Fruit fly (Drosophila melanogaster): Measurements from ENCODE around the gene CG5280.
A peak's percentile ranks its signal among the peaks of the same experiment; 100 is the strongest.

CG5280 gene

dm6 chr3L:8990128-8990527, at the start of gene CG5280:
Gene CG5280, minus strand, starts transcription at chr3L:8990228.
- TF ChIP-seq psq (optimal IDR thresholded peaks at IDR 0.05) (no peak), CG8478 (optimal IDR thresholded peaks at IDR 0.05) (no peak), Dll (optimal IDR thresholded peaks at IDR 0.05) (no peak), pan (optimal IDR thresholded peaks at IDR 0.05) (no peak), EcR (GFP tag; optimal IDR thresholded peaks at IDR 0.05) (no peak)

dm6 chr3L:9039189-9039588, 49.2 kb upstream of the CG5280 start:
- TF ChIP-seq EcR (GFP tag; optimal IDR thresholded peaks at IDR 0.05), result no peak

dm6 chr3L:9037608-9038007, 47.6 kb upstream of the CG5280 start:
- TF ChIP-seq psq (optimal IDR thresholded peaks at IDR 0.05) (no peak), EcR (GFP tag; optimal IDR thresholded peaks at IDR 0.05) (no peak), pan (optimal IDR thresholded peaks at IDR 0.05) (no peak), CG8478 (optimal IDR thresholded peaks at IDR 0.05) (no peak), Dll (optimal IDR thresholded peaks at IDR 0.05) (no peak), usp (GFP tag; optimal IDR thresholded peaks at IDR 0.05) (no peak)

dm6 chr3L:9033999-9034626, 44.1 kb upstream of the CG5280 start:
- no peak for TF ChIP-seq CG8478 (optimal IDR thresholded peaks at IDR 0.05)
- no peak for TF ChIP-seq EcR (GFP tag; optimal IDR thresholded peaks at IDR 0.05)
- peak; percentile 67 for TF ChIP-seq Dll (optimal IDR thresholded peaks at IDR 0.05)
- TF ChIP-seq pan (optimal IDR thresholded peaks at IDR 0.05), result no peak

dm6 chr3L:9033537-9033936, 43.5 kb upstream of the CG5280 start:
- no peak for TF ChIP-seq usp (GFP tag; optimal IDR thresholded peaks at IDR 0.05)
- TF ChIP-seq Dll (optimal IDR thresholded peaks at IDR 0.05), result no peak
- TF ChIP-seq psq (optimal IDR thresholded peaks at IDR 0.05), result no peak
- TF ChIP-seq CG8478 (optimal IDR thresholded peaks at IDR 0.05), result no peak
- TF ChIP-seq EcR (GFP tag; optimal IDR thresholded peaks at IDR 0.05), result no peak
- TF ChIP-seq pan (optimal IDR thresholded peaks at IDR 0.05), result no peak

dm6 chr3L:9032871-9033270, 42.8 kb upstream of the CG5280 start:
- TF ChIP-seq Dll (optimal IDR thresholded peaks at IDR 0.05) (no peak), pan (optimal IDR thresholded peaks at IDR 0.05) (no peak), psq (optimal IDR thresholded peaks at IDR 0.05) (no peak), CG8478 (optimal IDR thresholded peaks at IDR 0.05) (no peak), EcR (GFP tag; optimal IDR thresholded peaks at IDR 0.05) (no peak), usp (GFP tag; optimal IDR thresholded peaks at IDR 0.05) (no peak)

- TF ChIP-seq CG8478 (optimal IDR thresholded peaks at IDR 0.05), result no peak
These were observed 39.3 kb upstream of the CG5280 start for dm6 chr3L:9029183-9029789.

- no peak for TF ChIP-seq EcR (GFP tag; optimal IDR thresholded peaks at IDR 0.05)
These were observed 38.0 kb upstream of the CG5280 start for dm6 chr3L:9028057-9028456.

- TF ChIP-seq EcR (GFP tag; optimal IDR thresholded peaks at IDR 0.05), result no peak
- TF ChIP-seq psq (optimal IDR thresholded peaks at IDR 0.05), result no peak
- no peak for TF ChIP-seq pan (optimal IDR thresholded peaks at IDR 0.05)
- TF ChIP-seq CG8478 (optimal IDR thresholded peaks at IDR 0.05), result no peak
- no peak for TF ChIP-seq Dll (optimal IDR thresholded peaks at IDR 0.05)
- no peak for TF ChIP-seq usp (GFP tag; optimal IDR thresholded peaks at IDR 0.05)
These were observed 37.2 kb upstream of the CG5280 start for dm6 chr3L:9027122-9027696.

dm6 chr3L:9026568-9026967, 36.5 kb upstream of the CG5280 start:
- TF ChIP-seq pan (optimal IDR thresholded peaks at IDR 0.05) (no peak), EcR (GFP tag; optimal IDR thresholded peaks at IDR 0.05) (no peak), usp (GFP tag; optimal IDR thresholded peaks at IDR 0.05) (no peak), CG8478 (optimal IDR thresholded peaks at IDR 0.05) (no peak), Dll (optimal IDR thresholded peaks at IDR 0.05) (no peak), psq (optimal IDR thresholded peaks at IDR 0.05) (no peak)

dm6 chr3L:9025680-9026079, 35.7 kb upstream of the CG5280 start:
- TF ChIP-seq CG8478 (optimal IDR thresholded peaks at IDR 0.05), result no peak
- no peak for TF ChIP-seq Dll (optimal IDR thresholded peaks at IDR 0.05)
- TF ChIP-seq EcR (GFP tag; optimal IDR thresholded peaks at IDR 0.05), result no peak
- TF ChIP-seq psq (optimal IDR thresholded peaks at IDR 0.05), result no peak
- TF ChIP-seq pan (optimal IDR thresholded peaks at IDR 0.05), result no peak
- TF ChIP-seq usp (GFP tag; optimal IDR thresholded peaks at IDR 0.05), result no peak

dm6 chr3L:9025178-9025577, 35.1 kb upstream of the CG5280 start:
- TF ChIP-seq Dll (optimal IDR thresholded peaks at IDR 0.05) (no peak), psq (optimal IDR thresholded peaks at IDR 0.05) (no peak), EcR (GFP tag; optimal IDR thresholded peaks at IDR 0.05) (no peak), CG8478 (optimal IDR thresholded peaks at IDR 0.05) (no peak), usp (GFP tag; optimal IDR thresholded peaks at IDR 0.05) (no peak)

dm6 chr3L:9024741-9025140, 34.7 kb upstream of the CG5280 start:
- no peak for TF ChIP-seq CG8478 (optimal IDR thresholded peaks at IDR 0.05)
- TF ChIP-seq EcR (GFP tag; optimal IDR thresholded peaks at IDR 0.05), result no peak
- no peak for TF ChIP-seq pan (optimal IDR thresholded peaks at IDR 0.05)
- no peak for TF ChIP-seq Dll (optimal IDR thresholded peaks at IDR 0.05)
